Worm (Caenorhabditis elegans) whole organism, midembryonic: ENCODE data around the gene ZK177.11.
"Not testable (repeated sequence)": the region's sequence is repeated elsewhere in the genome, so short reads cannot be mapped to it uniquely, and the experiment has no call there.

ENCODE experiments used
- T22C8.4 ChIP-seq: fragments of 200-800 bp; sonication (Bioruptor generic); IDR thresholded peaks from 2 replicates; pipeline ENCODE4 v1.3.6; 2022; ENCODE audit warnings: missing genetic modification characterization, missing compliant biosample characterization
- cog-1 ChIP-seq: sonication (generic microtip); optimal IDR thresholded peaks from 2 replicates; lab custom pipeline; 2016; ENCODE audit warnings: missing genetic modification characterization, missing compliant biosample characterization
- flt-1 ChIP-seq: fragments of 200-800 bp; sonication (Bioruptor generic); IDR thresholded peaks from 2 replicates; pipeline ENCODE4 v1.3.6; 2022; ENCODE audit warnings: missing genetic modification characterization, missing compliant biosample characterization
- klf-2 ChIP-seq: fragments of 200-800 bp; sonication (Bioruptor generic); conservative IDR thresholded peaks from 2 replicates; pipeline ENCODE4 v1.3.6; 2022; ENCODE audit warnings: missing genetic modification reagents, missing genetic modification characterization, missing compliant biosample characterization
- med-1 ChIP-seq: sonication (generic microtip); optimal IDR thresholded peaks from 2 replicates; lab custom pipeline; 2017; ENCODE audit warnings: missing genetic modification characterization, mild to moderate bottlenecking, missing compliant biosample characterization, antibody characterized with exemption, missing genetic modification reagents; ENCODE audit not compliant: insufficient read depth
- ref-1 ChIP-seq: fragments of 200-800 bp; sonication (Bioruptor generic); conservative IDR thresholded peaks from 2 replicates; pipeline ENCODE4 v1.3.6; 2022; ENCODE audit warnings: missing genetic modification reagents, missing genetic modification characterization, missing compliant biosample characterization
- tab-1 ChIP-seq: fragments of 200-800 bp; sonication (Bioruptor generic); IDR thresholded peaks from 2 replicates; pipeline ENCODE4 v1.3.6; 2022; ENCODE audit warnings: missing genetic modification characterization, missing compliant biosample characterization
- ztf-23 ChIP-seq: fragments of 200-800 bp; sonication (Bioruptor generic); IDR thresholded peaks from 2 replicates; pipeline ENCODE4 v1.3.6; 2022; ENCODE audit warnings: missing genetic modification reagents, missing genetic modification characterization, missing compliant biosample characterization
- ztf-29 ChIP-seq: fragments of 200-800 bp; sonication (Bioruptor generic); IDR thresholded peaks from 2 replicates; pipeline ENCODE4 v1.3.6; 2022; ENCODE audit warnings: missing genetic modification reagents, missing genetic modification characterization, missing compliant biosample characterization

Gene ZK177.11

DNA sequence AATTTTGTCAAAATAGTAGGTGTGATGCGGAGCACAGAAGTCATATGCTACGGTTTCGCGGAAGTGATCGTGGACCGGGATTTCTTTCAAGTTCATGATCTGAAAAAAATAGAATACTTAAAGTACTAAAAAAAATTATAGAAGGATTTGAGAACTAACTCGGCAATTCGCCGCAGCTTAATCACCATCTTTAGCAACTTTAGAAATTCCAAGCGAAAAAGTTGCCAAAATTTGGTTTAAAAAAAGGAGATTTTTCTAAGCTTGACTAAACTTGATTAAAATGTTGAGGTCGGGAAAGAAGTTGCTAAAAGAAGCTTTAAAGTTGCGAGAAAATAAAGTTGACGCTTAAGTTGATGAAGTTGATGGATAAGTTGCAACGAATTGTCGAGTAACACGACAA lies 5.1 kb upstream of the ZK177.11 start, which contains the start of gene ZK177.9:
TSS of gene ZK177.9 (minus strand) at position 101 of the 400 bp plus-strand sequence.
- TF ChIP-seq med-1 (GFP tag; lab: Kevin White, UChicago) (no peak), ref-1 (GFP tag; lab: Robert Waterston, UW) (no peak), tab-1 (no peak), ztf-23 (GFP tag; lab: Robert Waterston, UW) (no peak), ztf-29 (GFP tag; lab: Robert Waterston, UW) (no peak), cog-1 (tag; lab: Kevin White, UChicago) (no peak)

DNA sequence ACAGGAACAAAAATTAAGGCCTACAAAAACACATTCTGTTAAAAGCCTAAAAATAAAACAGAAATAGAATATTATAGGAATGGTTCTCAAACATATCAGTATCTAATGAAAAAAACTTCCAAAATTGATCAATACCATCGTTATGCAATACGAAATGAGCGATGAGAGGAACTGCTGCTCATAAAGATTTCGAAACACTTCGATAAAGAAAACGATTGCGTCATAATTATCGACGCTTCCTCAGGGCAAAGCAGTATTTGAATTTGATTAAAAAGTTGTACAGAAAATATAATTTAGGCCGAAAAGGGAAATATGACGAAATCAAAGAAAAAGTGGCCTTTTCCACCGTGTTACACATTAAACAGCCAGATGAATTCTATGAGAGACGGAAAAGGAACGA lies 4.7 kb upstream of the ZK177.11 start:
- TF ChIP-seq ref-1 (GFP tag; lab: Robert Waterston, UW) = no peak

DNA sequence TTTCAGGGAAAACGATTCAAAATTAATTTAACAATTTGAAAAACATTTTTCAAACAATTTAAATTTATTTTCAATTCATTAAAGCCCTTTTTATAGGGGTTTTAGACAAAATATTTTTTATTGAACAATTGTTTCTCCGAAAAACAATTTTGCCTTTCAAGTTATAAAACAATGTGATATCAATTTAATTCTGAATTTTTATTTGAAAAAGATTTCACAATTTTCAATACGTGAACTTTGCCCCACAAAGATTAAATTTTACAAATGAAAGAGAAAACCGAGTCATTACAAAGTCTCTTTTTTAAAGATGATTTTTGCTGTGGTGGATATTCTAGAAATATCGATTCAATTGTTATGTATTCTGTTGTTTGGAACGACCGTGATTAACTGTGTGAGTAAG lies 3.8 kb upstream of the ZK177.11 start, which contains the start of gene ZK177.2:
TSS of gene ZK177.2 (plus strand) at position 301 of the 400 bp plus-strand sequence.
- TF ChIP-seq flt-1 (GFP tag; lab: Robert Waterston, UW) (no peak), cog-1 (tag; lab: Kevin White, UChicago) (no peak), T22C8.4 (GFP tag; lab: Robert Waterston, UW) (no peak), ref-1 (GFP tag; lab: Robert Waterston, UW) (no peak), tab-1 (no peak), med-1 (GFP tag; lab: Kevin White, UChicago) (no peak), klf-2 (GFP tag; lab: Robert Waterston, UW) (no peak), ztf-23 (GFP tag; lab: Robert Waterston, UW) (no peak), ztf-29 (GFP tag; lab: Robert Waterston, UW) (no peak)

DNA sequence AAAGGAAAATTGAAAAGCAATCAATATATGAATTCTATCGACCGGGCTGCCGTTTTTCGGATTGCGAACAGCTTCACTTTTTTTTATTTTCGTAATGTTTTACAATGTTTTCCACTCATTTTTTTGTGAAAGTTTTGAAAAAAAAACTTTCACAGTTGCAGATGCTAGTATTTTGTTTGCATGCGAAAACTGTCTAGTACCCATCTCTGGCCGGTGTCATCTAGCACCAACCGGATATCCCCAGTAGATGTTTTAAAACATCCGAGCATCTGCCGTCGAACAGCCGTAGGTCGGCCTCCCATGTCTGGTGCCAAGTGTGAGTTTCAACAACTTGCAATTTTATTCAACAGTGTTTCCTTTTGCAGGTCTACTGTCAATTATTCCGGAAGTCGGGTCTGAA lies 1.3 kb upstream of the ZK177.11 start, which contains the start of gene ZK177.12:
TSS of gene ZK177.12 (plus strand) at position 301 of the 400 bp plus-strand sequence.
- TF ChIP-seq cog-1 (tag; lab: Kevin White, UChicago) (no peak), ref-1 (GFP tag; lab: Robert Waterston, UW) (no peak), klf-2 (GFP tag; lab: Robert Waterston, UW) (no peak), ztf-23 (GFP tag; lab: Robert Waterston, UW) (no peak), flt-1 (GFP tag; lab: Robert Waterston, UW) (no peak), T22C8.4 (GFP tag; lab: Robert Waterston, UW) (no peak), med-1 (GFP tag; lab: Kevin White, UChicago) (no peak), ztf-29 (GFP tag; lab: Robert Waterston, UW) (no peak), tab-1 (no peak)

DNA sequence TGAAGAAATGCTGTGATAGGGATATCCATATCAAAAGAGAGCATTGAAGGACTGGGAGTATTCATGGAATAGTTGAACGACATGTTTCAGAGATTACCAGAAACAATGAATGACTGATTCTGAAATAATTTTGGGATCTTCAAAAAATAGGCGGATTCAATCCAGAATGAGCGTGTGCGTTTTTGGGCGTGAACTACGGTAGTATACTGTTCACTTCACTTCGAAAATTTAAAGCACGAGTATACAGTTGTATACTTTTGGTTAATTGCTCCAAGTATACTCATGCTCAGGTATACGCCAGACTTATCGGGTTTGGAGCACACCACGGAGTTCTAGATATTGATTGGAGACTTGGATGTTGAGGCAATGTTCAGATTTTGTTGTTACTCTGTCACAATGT lies 2.6 kb downstream of the ZK177.11 start, which contains the start of gene tbx-35:
TSS of gene tbx-35 (minus strand) at position 101 of the 400 bp plus-strand sequence.
- TF ChIP-seq klf-2 (GFP tag; lab: Robert Waterston, UW) (no peak), ref-1 (GFP tag; lab: Robert Waterston, UW) (no peak), ztf-23 (GFP tag; lab: Robert Waterston, UW) (no peak), flt-1 (GFP tag; lab: Robert Waterston, UW) (no peak), ztf-29 (GFP tag; lab: Robert Waterston, UW) (no peak), tab-1 (no peak)

DNA sequence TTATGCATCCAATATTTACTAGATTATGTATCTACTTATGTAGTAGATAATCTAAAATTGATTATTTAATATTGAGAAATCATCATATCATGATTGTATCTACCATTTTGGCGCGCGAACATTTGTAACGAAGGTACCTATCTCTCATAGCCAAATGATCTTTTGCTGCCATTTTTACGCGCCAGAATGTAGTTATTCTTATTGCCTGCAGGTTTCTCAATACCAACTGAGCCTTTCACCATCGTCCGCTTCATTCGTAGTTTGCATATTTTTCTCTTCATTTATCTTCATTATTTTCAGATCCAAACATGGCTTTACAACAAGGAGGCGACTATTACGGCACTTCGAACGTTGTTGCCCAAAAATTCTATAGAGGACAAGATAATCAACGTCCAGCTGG lies 5.1 kb downstream of the ZK177.11 start, which contains the start of gene ZK177.1:
TSS of gene ZK177.1 (plus strand) at position 301 of the 400 bp plus-strand sequence.
- no peak for TF ChIP-seq ztf-23 (GFP tag; lab: Robert Waterston, UW)
- no peak for TF ChIP-seq T22C8.4 (GFP tag; lab: Robert Waterston, UW)
- TF ChIP-seq ref-1 (GFP tag; lab: Robert Waterston, UW) = no peak
- no peak for TF ChIP-seq med-1 (GFP tag; lab: Kevin White, UChicago)
- TF ChIP-seq cog-1 (tag; lab: Kevin White, UChicago) = no peak
- no peak for TF ChIP-seq klf-2 (GFP tag; lab: Robert Waterston, UW)
- TF ChIP-seq tab-1 = no peak
- no peak for TF ChIP-seq ztf-29 (GFP tag; lab: Robert Waterston, UW)
- no peak for TF ChIP-seq flt-1 (GFP tag; lab: Robert Waterston, UW)

DNA sequence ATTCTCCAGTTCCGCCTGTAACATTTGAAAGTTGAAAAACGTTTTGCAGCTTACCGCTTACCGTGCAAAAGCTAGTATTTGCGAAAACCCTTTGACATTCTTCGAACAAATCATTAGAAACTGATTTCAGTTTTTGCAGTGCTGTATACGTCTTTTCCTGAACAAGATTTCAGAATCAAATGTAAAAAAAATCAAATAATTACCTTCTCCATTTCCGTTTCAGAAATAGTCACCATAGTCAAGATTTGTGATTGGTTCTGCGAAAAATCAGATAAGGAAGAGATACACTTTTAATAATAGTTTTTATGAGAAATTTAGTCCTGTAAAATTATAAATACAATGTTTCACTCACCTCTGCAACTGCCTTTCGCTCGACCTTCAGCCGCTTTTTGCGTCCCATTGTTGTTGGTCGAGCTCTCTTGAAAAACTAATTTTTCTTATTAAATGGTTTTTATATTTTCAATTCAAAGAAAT lies 9.2 kb downstream of the ZK177.11 start, which contains the start of gene C17C3.9:
TSS of gene C17C3.9 (minus strand) at position 424 of the 474 bp plus-strand sequence.
- no peak for TF ChIP-seq ref-1 (GFP tag; lab: Robert Waterston, UW)
- TF ChIP-seq ztf-29 (GFP tag; lab: Robert Waterston, UW) = no peak

DNA sequence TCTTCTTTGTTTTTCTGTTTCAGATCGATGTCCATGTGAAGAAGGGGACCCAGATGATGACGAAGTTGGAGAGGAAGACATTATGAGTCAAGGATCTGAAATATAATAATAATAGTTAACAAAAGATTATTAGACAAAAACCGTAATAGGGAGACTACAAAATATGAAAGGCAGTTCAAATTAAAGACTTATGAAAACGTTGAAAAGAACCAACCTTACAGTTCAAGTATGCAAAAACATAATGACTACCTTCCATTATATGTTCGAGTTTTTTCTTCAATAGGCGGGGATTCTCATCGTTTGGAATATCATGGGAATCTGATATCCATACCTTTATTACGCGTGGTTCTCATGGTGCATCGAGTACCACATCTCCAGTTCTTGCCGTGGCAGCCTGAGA lies 10.9 kb downstream of the ZK177.11 start, which contains the start of gene hlh-26:
TSS of gene hlh-26 (minus strand) at position 101 of the 400 bp plus-strand sequence.
- TF ChIP-seq klf-2 (GFP tag; lab: Robert Waterston, UW) (no peak), ztf-23 (GFP tag; lab: Robert Waterston, UW) (no peak), cog-1 (tag; lab: Kevin White, UChicago) (no peak)

DNA sequence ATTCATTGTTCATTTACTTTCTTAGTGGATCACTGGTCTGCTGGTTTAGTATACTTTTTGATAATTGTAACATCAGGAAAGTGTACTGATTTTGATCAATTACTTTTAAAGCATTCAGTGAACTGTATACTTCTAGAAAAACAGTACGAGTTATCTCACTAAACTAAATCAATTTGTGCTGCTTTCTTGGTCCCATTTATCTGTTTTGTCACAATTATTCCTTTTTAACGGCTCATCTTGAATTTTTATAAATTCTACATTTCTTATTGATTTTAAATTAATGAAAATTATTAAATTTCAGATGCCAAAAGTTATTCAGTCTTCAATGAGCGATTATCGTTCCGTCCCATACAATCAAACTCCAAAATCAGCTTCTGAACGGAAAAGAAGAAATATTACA lies 12.2 kb downstream of the ZK177.11 start, which contains the start of gene hlh-25:
TSS of gene hlh-25 (plus strand) at position 301 of the 400 bp plus-strand sequence.
- TF ChIP-seq cog-1 (tag; lab: Kevin White, UChicago); tab-1; med-1 (GFP tag; lab: Kevin White, UChicago): not testable (repeated sequence)

DNA sequence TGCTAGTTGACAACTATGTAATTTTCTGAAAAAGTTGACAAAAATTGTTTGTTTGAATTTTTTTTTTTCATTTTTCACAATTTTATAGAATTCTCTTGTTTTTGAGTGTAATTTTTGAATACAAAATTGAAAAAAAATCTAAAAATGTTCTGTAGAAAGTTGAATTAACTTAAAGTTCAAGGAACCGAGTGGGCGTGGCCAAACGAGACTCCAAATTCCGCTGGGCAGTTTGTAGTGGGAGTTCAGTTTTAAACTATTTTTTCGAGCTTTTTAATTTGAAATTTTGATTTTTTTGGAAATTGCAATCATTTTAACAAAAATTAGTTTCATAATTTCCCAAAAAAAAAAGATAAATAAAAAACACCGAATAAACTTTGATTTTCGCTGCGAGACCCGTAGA lies 14.3 kb downstream of the ZK177.11 start:
- TF ChIP-seq ref-1 (GFP tag; lab: Robert Waterston, UW) = no peak
- no peak for TF ChIP-seq flt-1 (GFP tag; lab: Robert Waterston, UW)
- no peak for TF ChIP-seq cog-1 (tag; lab: Kevin White, UChicago)
- no peak for TF ChIP-seq tab-1
- TF ChIP-seq klf-2 (GFP tag; lab: Robert Waterston, UW) = no peak
- TF ChIP-seq ztf-29 (GFP tag; lab: Robert Waterston, UW) = no peak
- no peak for TF ChIP-seq T22C8.4 (GFP tag; lab: Robert Waterston, UW)
- TF ChIP-seq ztf-23 (GFP tag; lab: Robert Waterston, UW) = no peak
- no peak for TF ChIP-seq med-1 (GFP tag; lab: Kevin White, UChicago)
